Worm (Caenorhabditis elegans) whole organism, young adult: ENCODE data around the gene lido-17.

Experiments used
- D2030.7 ChIP-seq: fragments of 200-800 bp; sonication (Bioruptor generic); IDR thresholded peaks from 2 replicates; pipeline ENCODE4 v1.3.6; 2022; ENCODE audit warnings: missing genetic modification reagents, missing genetic modification characterization, missing compliant biosample characterization
- F33H1.4 ChIP-seq: fragments of 200-800 bp; sonication (Bioruptor generic); IDR thresholded peaks from 2 replicates; pipeline ENCODE4 v1.3.6; 2022; ENCODE audit warnings: missing genetic modification reagents, missing genetic modification characterization, missing compliant biosample characterization
- F52B5.7 ChIP-seq: sonication (generic microtip); optimal IDR thresholded peaks from 2 replicates; lab custom pipeline; 2016; ENCODE audit warnings: mild to moderate bottlenecking, missing genetic modification characterization, missing compliant biosample characterization
- K12H6.12 ChIP-seq: fragments of 200-800 bp; sonication (Bioruptor generic); optimal IDR thresholded peaks from 2 replicates; lab custom pipeline; 2018; ENCODE audit warnings: mild to moderate bottlenecking, missing genetic modification characterization, missing compliant biosample characterization
- Y67H2A.10 ChIP-seq: fragments of 200-800 bp; sonication (Bioruptor generic); conservative IDR thresholded peaks from 2 replicates; pipeline ENCODE4 v1.3.6; 2022; ENCODE audit warnings: missing genetic modification reagents, missing genetic modification characterization, missing compliant biosample characterization
- athp-1 ChIP-seq: sonication (generic microtip); optimal IDR thresholded peaks from 2 replicates; lab custom pipeline; 2017; ENCODE audit warnings: mild to moderate bottlenecking, missing genetic modification characterization, missing compliant biosample characterization
- attf-6 ChIP-seq: fragments of 200-800 bp; sonication (Bioruptor generic); IDR thresholded peaks from 2 replicates; pipeline ENCODE4 v1.3.6; 2022; ENCODE audit warnings: missing genetic modification reagents, missing genetic modification characterization, missing compliant biosample characterization
- bed-1 ChIP-seq: fragments of 200-800 bp; sonication (Bioruptor generic); IDR thresholded peaks from 2 replicates; pipeline ENCODE4 v1.3.6; 2022; ENCODE audit warnings: missing genetic modification reagents, missing genetic modification characterization, missing compliant biosample characterization
- bed-2 ChIP-seq: fragments of 200-800 bp; sonication (Bioruptor generic); IDR thresholded peaks from 2 replicates; pipeline ENCODE4 v1.3.6; 2022; ENCODE audit warnings: missing genetic modification reagents, missing genetic modification characterization, missing compliant biosample characterization
- ceh-100 ChIP-seq: fragments of 200-800 bp; sonication (Bioruptor generic); IDR thresholded peaks from 2 replicates; pipeline ENCODE4 v1.3.6; 2022; ENCODE audit warnings: missing genetic modification reagents, missing genetic modification characterization, missing compliant biosample characterization
- ceh-40 ChIP-seq: fragments of 200-800 bp; sonication (Bioruptor generic); IDR thresholded peaks from 2 replicates; pipeline ENCODE4 v1.3.6; 2022; ENCODE audit warnings: missing genetic modification characterization, missing compliant biosample characterization
- ceh-91 ChIP-seq: fragments of 200-800 bp; sonication (Bioruptor generic); IDR thresholded peaks from 2 replicates; pipeline ENCODE4 v1.3.6; 2022; ENCODE audit warnings: missing genetic modification reagents, missing genetic modification characterization, missing compliant biosample characterization
- dox-1 ChIP-seq: fragments of 200-800 bp; sonication (Bioruptor generic); IDR thresholded peaks from 2 replicates; pipeline ENCODE4 v1.3.6; 2022; ENCODE audit warnings: missing genetic modification reagents, missing genetic modification characterization, missing compliant biosample characterization
- ekl-4 ChIP-seq: fragments of 200-800 bp; sonication (Bioruptor generic); IDR thresholded peaks from 2 replicates; pipeline ENCODE4 v1.3.6; 2022; ENCODE audit warnings: missing genetic modification reagents, missing genetic modification characterization, missing compliant biosample characterization
- hlh-12 ChIP-seq: sonication (generic microtip); optimal IDR thresholded peaks from 2 replicates; lab custom pipeline; 2016; ENCODE audit warnings: missing genetic modification characterization, missing compliant biosample characterization
- hmg-20 ChIP-seq: fragments of 200-800 bp; sonication (Bioruptor generic); IDR thresholded peaks from 2 replicates; pipeline ENCODE4 v1.3.6; 2022; ENCODE audit warnings: missing genetic modification reagents, missing genetic modification characterization, missing compliant biosample characterization
- hsf-1 ChIP-seq: fragments of 200-800 bp; sonication (Bioruptor generic); IDR thresholded peaks from 2 replicates; pipeline ENCODE4 v1.3.6; 2022; ENCODE audit warnings: missing genetic modification reagents, missing genetic modification characterization, missing compliant biosample characterization
- let-526 ChIP-seq: fragments of 200-800 bp; sonication (Bioruptor generic); IDR thresholded peaks from 2 replicates; pipeline ENCODE4 v1.3.6; 2022; ENCODE audit warnings: missing genetic modification reagents, missing genetic modification characterization, missing compliant biosample characterization
- let-607 ChIP-seq, 2 experiments: fragments of 200-800 bp in 1 of 2; sonication (Bioruptor generic) in 1 of 2; sonication (generic microtip) in 1 of 2; optimal IDR thresholded peaks; 2 replicates each; lab custom pipeline; 2016 to 2018; ENCODE audit warnings: mild to moderate bottlenecking in 2 of 2, missing compliant biosample characterization in 2 of 2, missing genetic modification characterization in 2 of 2, moderate library complexity in 2 of 2, missing genotype in 1 of 2
- lin-35 ChIP-seq, 3 experiments: fragments of 150-350 bp in 2 of 3; sonication (generic microtip) in 1 of 3; optimal IDR thresholded peaks; 2 replicates each; lab custom pipeline; 2014 to 2018; ENCODE audit warnings: missing biosample characterization in 3 of 3, missing genetic modification characterization in 3 of 3, missing genetic modification reagents in 3 of 3
- lin-40 ChIP-seq: sonication (generic microtip); optimal IDR thresholded peaks from 2 replicates; lab custom pipeline; 2016; ENCODE audit warnings: missing genetic modification characterization, mild to moderate bottlenecking, missing compliant biosample characterization, missing genotype, missing genetic modification reagents
- madf-10 ChIP-seq: sonication (generic microtip); optimal IDR thresholded peaks from 2 replicates; lab custom pipeline; 2016; ENCODE audit warnings: mild to moderate bottlenecking, missing genetic modification characterization, missing compliant biosample characterization
- madf-3 ChIP-seq: fragments of 200-800 bp; sonication (Bioruptor generic); IDR thresholded peaks from 2 replicates; pipeline ENCODE4 v1.3.6; 2022; ENCODE audit warnings: missing genetic modification reagents, missing genetic modification characterization, missing compliant biosample characterization
- mcd-1 ChIP-seq: fragments of 200-800 bp; sonication (Bioruptor generic); IDR thresholded peaks from 2 replicates; pipeline ENCODE4 v1.3.6; 2022; ENCODE audit warnings: missing genetic modification reagents, missing genetic modification characterization, missing compliant biosample characterization
- nfya-2 ChIP-seq: fragments of 200-800 bp; sonication (Bioruptor generic); IDR thresholded peaks from 2 replicates; pipeline ENCODE4 v1.3.6; 2022; ENCODE audit warnings: missing genetic modification reagents, missing genetic modification characterization, missing compliant biosample characterization
- nhr-90 ChIP-seq: sonication (generic microtip); optimal IDR thresholded peaks from 2 replicates; lab custom pipeline; 2016; ENCODE audit warnings: missing genotype, mild to moderate bottlenecking, missing genetic modification characterization, missing compliant biosample characterization
- rcor-1 ChIP-seq: fragments of 200-800 bp; sonication (Bioruptor generic); IDR thresholded peaks from 2 replicates; pipeline ENCODE4 v1.3.6; 2022; ENCODE audit warnings: missing genetic modification reagents, missing genetic modification characterization, missing compliant biosample characterization
- rpc-1 ChIP-seq, 2 experiments: fragments of 150-350 bp in 1 of 2; sonication (generic microtip) in 1 of 2; optimal IDR thresholded peaks; 2 replicates each; lab custom pipeline; 2014 to 2018; ENCODE audit warnings: missing biosample characterization in 1 of 2, missing genetic modification characterization in 1 of 2, missing genetic modification reagents in 1 of 2, missing genotype in 1 of 2
- sdz-38 ChIP-seq: sonication (generic microtip); optimal IDR thresholded peaks from 2 replicates; lab custom pipeline; 2016; ENCODE audit warnings: missing genotype, missing genetic modification characterization, missing compliant biosample characterization
- snpc-1.3 ChIP-seq: sonication (generic microtip); optimal IDR thresholded peaks from 2 replicates; lab custom pipeline; 2017; ENCODE audit warnings: missing genetic modification characterization, mild to moderate bottlenecking, missing compliant biosample characterization, antibody characterized with exemption, moderate library complexity, missing genotype, missing genetic modification reagents; ENCODE audit not compliant: insufficient read depth
- snpc-4 ChIP-seq, 5 experiments: fragments of 150-350 bp in 1 of 5; sonication (generic microtip) in 4 of 5; optimal IDR thresholded peaks; 2 replicates each; lab custom pipeline; 2014 to 2018; ENCODE audit warnings: missing genetic modification characterization in 5 of 5, missing biosample characterization in 3 of 5, antibody characterized with exemption in 2 of 5, mild to moderate bottlenecking in 2 of 5, missing compliant biosample characterization in 2 of 5, missing genotype in 2 of 5, moderate library complexity in 2 of 5, missing genetic modification reagents in 1 of 5
- sptf-2 ChIP-seq: fragments of 200-800 bp; sonication (Bioruptor generic); optimal IDR thresholded peaks from 2 replicates; lab custom pipeline; 2018; ENCODE audit warnings: mild to moderate bottlenecking, missing genetic modification characterization, missing compliant biosample characterization
- ztf-6 ChIP-seq: fragments of 200-800 bp; sonication (Bioruptor generic); IDR thresholded peaks from 2 replicates; pipeline ENCODE4 v1.3.6; 2022; ENCODE audit warnings: missing genetic modification reagents, missing genetic modification characterization, missing compliant biosample characterization

Gene lido-17

DNA sequence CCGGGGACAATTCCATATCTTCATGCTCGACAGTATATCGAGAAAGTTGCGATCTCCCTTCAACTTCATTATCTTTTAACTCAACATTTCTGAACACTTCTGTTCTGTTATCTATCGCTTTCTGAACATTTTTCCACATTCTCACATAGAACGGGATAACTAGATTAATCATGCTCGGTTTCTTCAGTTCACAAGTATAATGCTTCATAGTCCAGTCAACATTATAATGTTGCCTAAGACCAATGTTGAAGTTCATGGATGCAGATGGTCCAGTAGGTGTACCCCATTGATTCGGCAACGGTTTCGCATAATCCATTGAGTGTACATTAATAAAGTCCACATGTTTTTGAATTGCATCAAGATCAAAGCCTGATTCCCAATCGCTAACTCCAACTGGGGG is 46.2 kb upstream of the lido-17 start:
- TF ChIP-seq nhr-90 (tag; lab: Kevin White, UChicago) (no peak), attf-6 (GFP tag; lab: Robert Waterston, UW) (no peak), ekl-4 (GFP tag; lab: Robert Waterston, UW) (no peak), ceh-91 (GFP tag; lab: Robert Waterston, UW) (no peak), mcd-1 (GFP tag; lab: Robert Waterston, UW) (no peak), lin-40 (tag; lab: Kevin White, UChicago) (no peak), rcor-1 (GFP tag; lab: Robert Waterston, UW) (no peak), bed-1 (GFP tag; lab: Robert Waterston, UW) (no peak), sdz-38 (tag; lab: Kevin White, UChicago) (no peak), snpc-1.3 (tag; lab: Kevin White, UChicago) (no peak), ztf-6 (no peak), ceh-40 (GFP tag; lab: Robert Waterston, UW) (no peak)

ce11 chrII:9438227-9438626 is 45.6 kb upstream of the lido-17 start, which contains the start of gene chil-13:
Gene chil-13 (minus strand): TSS chrII:9438327.
- TF ChIP-seq rpc-1 (optimal IDR thresholded peaks at IDR 0.05; lab: Kevin White, UChicago) (no peak), rpc-1 (tag; optimal IDR thresholded peaks at IDR 0.05; lab: Kevin White, UChicago) (no peak), F33H1.4 (no peak), madf-10 (tag; lab: Kevin White, UChicago) (no peak), ceh-100 (no peak), sptf-2 (GFP tag; lab: Kevin White, UChicago) (no peak), lin-35 (GFP tag; optimal IDR thresholded peaks at IDR 0.05; lab: Kevin White, UChicago) (no peak)

ce11 chrII:9436009-9436408 is 43.4 kb upstream of the lido-17 start, which contains the start of gene kin-16:
Gene kin-16 (minus strand): TSS chrII:9436109.
- no peak for TF ChIP-seq let-607 (tag; optimal IDR thresholded peaks at IDR 0.05; lab: Kevin White, UChicago)
- no peak for TF ChIP-seq hsf-1
- TF ChIP-seq let-526 (GFP tag; lab: Robert Waterston, UW) = no peak

DNA sequence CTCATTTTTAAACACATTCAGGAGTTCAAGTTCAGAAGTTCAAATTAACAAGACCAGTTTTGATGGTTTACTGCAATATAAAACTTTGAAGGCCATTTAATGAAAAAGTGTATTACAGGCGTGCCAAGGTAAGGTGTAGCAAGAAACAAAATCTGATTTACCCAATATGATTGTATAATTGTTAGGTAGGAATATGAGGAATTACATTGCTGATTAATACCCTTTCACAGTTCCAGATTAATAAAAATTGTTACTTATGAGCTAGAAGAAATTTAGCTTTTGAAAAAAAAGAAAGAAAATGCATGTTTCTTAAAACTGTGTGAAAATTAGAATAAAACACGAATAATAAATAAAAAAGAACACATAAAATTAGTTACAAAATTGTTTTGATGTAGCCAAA is 41.0 kb upstream of the lido-17 start, which contains the start of gene kin-15:
kin-15 (minus strand) TSS at position 101 of the 400 bp plus-strand sequence.
- no peak for TF ChIP-seq ceh-91 (GFP tag; lab: Robert Waterston, UW)
- no peak for TF ChIP-seq Y67H2A.10
- TF ChIP-seq K12H6.12 (tag; lab: Kevin White, UChicago) = no peak
- no peak for TF ChIP-seq hlh-12
- no peak for TF ChIP-seq bed-2
- no peak for TF ChIP-seq D2030.7
- no peak for TF ChIP-seq let-607 (tag; optimal IDR thresholded peaks at IDR 0.05; lab: Kevin White, UChicago)
- TF ChIP-seq snpc-4 (GFP tag; optimal IDR thresholded peaks at IDR 0.05; lab: Kevin White, UChicago) = no peak
- no peak for TF ChIP-seq snpc-4 (tag; optimal IDR thresholded peaks at IDR 0.05; lab: Kevin White, UChicago)
- TF ChIP-seq F52B5.7 = no peak
- TF ChIP-seq dox-1 (GFP tag; lab: Robert Waterston, UW) = no peak

DNA sequence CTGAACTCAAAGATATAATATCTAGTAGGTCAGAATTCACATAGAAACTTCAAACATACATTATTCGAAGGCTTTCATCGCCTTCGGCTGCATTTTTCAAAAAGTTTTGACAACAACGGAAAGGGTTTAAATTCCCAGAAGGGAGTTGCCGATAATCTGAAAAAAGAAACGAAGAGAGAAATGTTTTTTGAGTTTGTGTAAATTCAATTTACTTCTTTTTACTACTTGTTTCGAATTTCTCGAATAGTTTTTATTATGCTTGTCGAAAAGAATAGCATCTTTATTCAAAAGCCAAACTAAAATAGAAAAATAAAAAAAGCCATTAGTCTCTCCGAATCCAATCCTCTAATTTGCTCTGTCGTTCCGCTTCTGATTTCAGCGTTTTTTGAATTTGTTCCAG is 38.5 kb upstream of the lido-17 start:
- TF ChIP-seq nfya-2 (GFP tag; lab: Robert Waterston, UW) = no peak
- no peak for TF ChIP-seq madf-3 (GFP tag; lab: Robert Waterston, UW)
- TF ChIP-seq hmg-20 (GFP tag; lab: Robert Waterston, UW) = no peak
- TF ChIP-seq athp-1 (tag; lab: Kevin White, UChicago) = no peak
